Worm (Caenorhabditis elegans) whole organism, young adult: ENCODE results near the gene str-232.

Experiments used
- C17E4.6 ChIP-seq: fragments of 200-800 bp; sonication (Bioruptor generic); IDR thresholded peaks from 2 replicates; pipeline ENCODE4 v1.3.6; 2022; ENCODE audit warnings: missing genetic modification reagents, missing genetic modification characterization, missing compliant biosample characterization
- hmg-1.2 ChIP-seq: fragments of 200-800 bp; sonication (Bioruptor generic); IDR thresholded peaks from 2 replicates; pipeline ENCODE4 v1.3.6; 2022; ENCODE audit warnings: missing genetic modification reagents, missing genetic modification characterization, missing compliant biosample characterization
- madf-10 ChIP-seq: sonication (generic microtip); optimal IDR thresholded peaks from 2 replicates; lab custom pipeline; 2016; ENCODE audit warnings: mild to moderate bottlenecking, missing genetic modification characterization, missing compliant biosample characterization
- nfya-1 ChIP-seq: sonication (generic microtip); optimal IDR thresholded peaks from 2 replicates; lab custom pipeline; 2017; ENCODE audit warnings: antibody characterized with exemption, missing compliant biosample characterization, missing genetic modification characterization, borderline replicate concordance; ENCODE audit not compliant: insufficient read depth
- pha-4 ChIP-seq: fragments of 150-350 bp; sonication (generic microtip); optimal IDR thresholded peaks from 2 replicates; lab custom pipeline; 2014; ENCODE audit warnings: missing biosample characterization, missing genetic modification reagents, missing genetic modification characterization
- ztf-22 ChIP-seq: fragments of 200-800 bp; sonication (Bioruptor generic); optimal IDR thresholded peaks from 2 replicates; lab custom pipeline; 2018; ENCODE audit warnings: mild to moderate bottlenecking, missing genetic modification characterization, moderate library complexity, missing compliant biosample characterization

DNA sequence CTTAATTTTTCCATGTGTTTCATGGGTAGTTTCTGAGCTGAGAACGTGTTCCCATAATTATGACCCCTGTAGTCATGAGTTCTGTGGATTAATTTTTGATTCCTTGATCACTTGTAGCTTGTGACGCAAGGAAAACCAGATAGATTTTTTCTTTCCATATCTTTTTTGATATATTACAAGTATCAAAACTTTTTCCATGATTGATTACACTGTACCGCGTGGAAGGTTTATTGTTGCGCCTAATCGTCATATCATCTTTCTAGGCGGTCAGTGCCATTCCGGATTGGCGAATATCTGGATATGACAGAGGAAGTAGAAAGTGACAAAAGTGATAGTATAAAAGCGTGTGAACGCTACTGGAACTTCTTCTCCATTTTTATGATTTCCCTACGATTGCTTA lies 31.0 kb upstream of the str-232 start, which contains the start of gene ZK285.2:
- TF ChIP-seq C17E4.6 (GFP tag; lab: Robert Waterston, UW) (no peak), ztf-22 (GFP tag; lab: Kevin White, UChicago) (no peak), pha-4 (tag; lab: Kevin White, UChicago) (no peak), nfya-1 (no peak), hmg-1.2 (no peak), madf-10 (tag; lab: Kevin White, UChicago) (no peak)
